Fruit fly (Drosophila melanogaster) S2 (cell line): Measurements from ENCODE around the gene Karybeta3.

ENCODE experiments used
- CG8478 ChIP-seq: fragments of >200 bp; optimal IDR thresholded peaks from 2 replicates; lab custom pipeline; 2018
- CTCF ChIP-seq, 2 experiments: fragments of >200 bp; optimal IDR thresholded peaks; 2 replicates each; lab custom pipeline; 2018

- TF ChIP-seq CTCF (optimal IDR thresholded peaks at IDR 0.05; lab: Kevin White, UChicago), result peak in 1 of 2 experiments; percentile 55
- TF ChIP-seq CG8478 (lab: Kevin White, UChicago), result no peak
Measured at dm6 chr3R:4649126-4649811, at the start of gene Karybeta3.
